Fruit fly (Drosophila melanogaster): ENCODE data around the gene CG5039.
A peak's percentile ranks its signal among the peaks of the same experiment; 100 is the strongest.

Gene CG5039

dm6 chr3R:25631079-25631478, 47.4 kb upstream of the CG5039 start (continued):
- peak; percentile 44 for TF ChIP-seq gcm (GFP tag; optimal IDR thresholded peaks at IDR 0.05)
- no peak for TF ChIP-seq CG2199 (GFP tag; IDR thresholded peaks at IDR 0.05)
- TF ChIP-seq Fer1 (GFP tag; optimal IDR thresholded peaks at IDR 0.05): peak; percentile 80
- TF ChIP-seq Spps (tag; optimal IDR thresholded peaks at IDR 0.05): no peak
- TF ChIP-seq E2f1 (GFP tag; IDR thresholded peaks at IDR 0.05): peak; percentile 57
- TF ChIP-seq CG14441 (GFP tag; IDR thresholded peaks at IDR 0.05): peak; percentile 74
- TF ChIP-seq CG2712 (tag; optimal IDR thresholded peaks at IDR 0.05): peak; percentile 77
- TF ChIP-seq Fer3 (tag; optimal IDR thresholded peaks at IDR 0.05): peak; percentile 70
- TF ChIP-seq CG9437 (GFP tag; optimal IDR thresholded peaks at IDR 0.05): peak; percentile 47
- TF ChIP-seq CG3065 (GFP tag; optimal IDR thresholded peaks at IDR 0.05): no peak
- TF ChIP-seq Kr (GFP tag; optimal IDR thresholded peaks at IDR 0.05): no peak
- TF ChIP-seq Adf1 (GFP tag; IDR thresholded peaks at IDR 0.05): peak; percentile 31; the same call in 1 of the 2 replicates
- TF ChIP-seq Asciz (GFP tag; optimal IDR thresholded peaks at IDR 0.05): peak; percentile 62
- TF ChIP-seq CG6689 (GFP tag; IDR thresholded peaks at IDR 0.05): peak; percentile 76
- no peak for TF ChIP-seq stwl (tag; optimal IDR thresholded peaks at IDR 0.05)
- TF ChIP-seq danr (GFP tag; IDR thresholded peaks at IDR 0.05): peak; percentile 71
- no peak for TF ChIP-seq Usf (GFP tag; optimal IDR thresholded peaks at IDR 0.05)
- TF ChIP-seq gro (GFP tag; optimal IDR thresholded peaks at IDR 0.05): no peak
- peak; percentile 81 for TF ChIP-seq dysf (GFP tag; IDR thresholded peaks at IDR 0.05)
- peak; percentile 78 for TF ChIP-seq CG2678 (tag; optimal IDR thresholded peaks at IDR 0.05)
- peak; percentile 56 to 60 for TF ChIP-seq Pdp1 (GFP tag; optimal IDR thresholded peaks at IDR 0.05)
- peak; percentile 52 for TF ChIP-seq CG30431 (GFP tag; optimal IDR thresholded peaks at IDR 0.05)

dm6 chr3R:25633865-25634460, 44.5 kb upstream of the CG5039 start:
- TF ChIP-seq Drgx (GFP tag; IDR thresholded peaks at IDR 0.05): no peak
- TF ChIP-seq NC2β (GFP tag; optimal IDR thresholded peaks at IDR 0.05): no peak
- TF ChIP-seq CG1603 (tag; optimal IDR thresholded peaks at IDR 0.05): no peak
- peak; percentile 83 for TF ChIP-seq corto (GFP tag; optimal IDR thresholded peaks at IDR 0.05)
- TF ChIP-seq Ets65A (GFP tag): peak; percentile 2
- no peak for TF ChIP-seq CG17612 (GFP tag; IDR thresholded peaks at IDR 0.05)
- no peak for TF ChIP-seq z (GFP tag; IDR thresholded peaks at IDR 0.05)
- peak; percentile 60 for TF ChIP-seq lbe (GFP tag; optimal IDR thresholded peaks at IDR 0.05)
- TF ChIP-seq gfzf (GFP tag; optimal IDR thresholded peaks at IDR 0.05): no peak
- no peak for TF ChIP-seq oc (tag; optimal IDR thresholded peaks at IDR 0.05)
- no peak for TF ChIP-seq gro (GFP tag; optimal IDR thresholded peaks at IDR 0.05)
- no peak for TF ChIP-seq dan (GFP tag; IDR thresholded peaks at IDR 0.05)

dm6 chr3R:25637294-25638174, 40.9 kb upstream of the CG5039 start, which contains the start of gene jigr1:
Gene jigr1, plus strand, starts transcription at chr3R:25637843.
- TF ChIP-seq CG7987 (GFP tag; optimal IDR thresholded peaks at IDR 0.05) (no peak), Neu2 (GFP tag; optimal IDR thresholded peaks at IDR 0.05; ENCODE audit: borderline replicate concordance) (peak; percentile 70), CG12236 (GFP tag; optimal IDR thresholded peaks at IDR 0.05) (no peak), Asciz (GFP tag; optimal IDR thresholded peaks at IDR 0.05) (no peak), psq (GFP tag; optimal IDR thresholded peaks at IDR 0.05) (peak; percentile 7), Ssrp (tag; optimal IDR thresholded peaks at IDR 0.05) (peak; percentile 22), CG10654 (GFP tag; optimal IDR thresholded peaks at IDR 0.05) (no peak), aop (GFP tag; IDR thresholded peaks at IDR 0.05) (no peak), Gsc (GFP tag; IDR thresholded peaks at IDR 0.05) (no peak), CG17359 (tag; optimal IDR thresholded peaks at IDR 0.05) (no peak), gcm (GFP tag; optimal IDR thresholded peaks at IDR 0.05) (peak; percentile 58), insv (GFP tag; optimal IDR thresholded peaks at IDR 0.05) (no peak), Blimp-1 (GFP tag; optimal IDR thresholded peaks at IDR 0.05) (peak; percentile 3), Dfd (GFP tag; optimal IDR thresholded peaks at IDR 0.05) (no peak), bab2 (GFP tag; optimal IDR thresholded peaks at IDR 0.05) (no peak), ro (GFP tag; IDR thresholded peaks at IDR 0.05) (no peak), Poxn (GFP tag; IDR thresholded peaks at IDR 0.05) (no peak)

Data from whole organism, embryonic.